Worm (Caenorhabditis elegans) whole organism, late embryonic: ENCODE measurements around the gene nep-22.

Experiments
- C38D4.7 ChIP-seq: fragments of 200-800 bp; sonication (Bioruptor generic); optimal IDR thresholded peaks from 2 replicates; lab custom pipeline; 2018; ENCODE audit warnings: mild to moderate bottlenecking, missing genetic modification characterization, moderate library complexity, missing compliant biosample characterization
- F13H6.1 ChIP-seq: sonication (generic microtip); optimal IDR thresholded peaks from 2 replicates; lab custom pipeline; 2016; ENCODE audit warnings: missing genetic modification characterization, missing compliant biosample characterization
- K02D7.2 ChIP-seq: sonication (generic microtip); optimal IDR thresholded peaks from 2 replicates; lab custom pipeline; 2017; ENCODE audit warnings: mild to moderate bottlenecking, missing genetic modification characterization, missing compliant biosample characterization
- ceh-14 ChIP-seq: sonication (generic microtip); optimal IDR thresholded peaks from 2 replicates; lab custom pipeline; 2016; ENCODE audit warnings: missing genotype, missing genetic modification characterization, missing compliant biosample characterization
- ceh-19 ChIP-seq: fragments of 200-800 bp; sonication (Bioruptor generic); optimal IDR thresholded peaks from 2 replicates; lab custom pipeline; 2018; ENCODE audit warnings: mild to moderate bottlenecking, missing genetic modification characterization, missing compliant biosample characterization
- ceh-30 ChIP-seq: fragments of 150-350 bp; optimal IDR thresholded peaks from 2 replicates; lab custom pipeline; 2014; ENCODE audit warnings: missing biosample characterization, missing genetic modification characterization
- dmd-4 ChIP-seq: sonication (generic microtip); optimal IDR thresholded peaks from 2 replicates; lab custom pipeline; 2016; ENCODE audit warnings: borderline replicate concordance, missing genetic modification characterization, missing compliant biosample characterization
- dve-1 ChIP-seq: sonication (generic microtip); optimal IDR thresholded peaks from 2 replicates; lab custom pipeline; 2017; ENCODE audit warnings: antibody characterized with exemption, mild to moderate bottlenecking, missing genetic modification characterization, missing compliant biosample characterization
- elt-2 ChIP-seq: sonication (generic microtip); optimal IDR thresholded peaks from 2 replicates; lab custom pipeline; 2016; ENCODE audit warnings: missing genetic modification reagents, missing genetic modification characterization, missing compliant biosample characterization
- fkh-10 ChIP-seq: fragments of 150-350 bp; optimal IDR thresholded peaks from 2 replicates; lab custom pipeline; 2014; ENCODE audit warnings: missing biosample characterization, missing genetic modification reagents, missing genetic modification characterization
- pag-3 ChIP-seq: sonication (generic microtip); optimal IDR thresholded peaks from 2 replicates; lab custom pipeline; 2016; ENCODE audit warnings: missing compliant biosample characterization, missing genetic modification characterization, borderline replicate concordance
- unc-42 ChIP-seq: sonication (generic microtip); optimal IDR thresholded peaks from 2 replicates; lab custom pipeline; 2016; ENCODE audit warnings: missing genotype, missing genetic modification characterization, missing compliant biosample characterization
- unc-55 ChIP-seq: sonication (generic microtip); optimal IDR thresholded peaks from 2 replicates; lab custom pipeline; 2017; ENCODE audit warnings: missing biosample characterization, missing genetic modification reagents, missing genetic modification characterization
- ztf-16 ChIP-seq: sonication (generic microtip); optimal IDR thresholded peaks from 2 replicates; lab custom pipeline; 2017; ENCODE audit warnings: missing genetic modification characterization, missing compliant biosample characterization

The nep-22 gene

ce11 chrX:9081212-9081611 is 46.9 kb downstream of the nep-22 start:
- TF ChIP-seq ztf-16 (tag; lab: Kevin White, UChicago), result no peak
- TF ChIP-seq dve-1, result no peak
- no peak for TF ChIP-seq unc-42 (tag; lab: Kevin White, UChicago)
- TF ChIP-seq ceh-19 (GFP tag; lab: Kevin White, UChicago), result no peak
- TF ChIP-seq ceh-14, result no peak
- no peak for TF ChIP-seq F13H6.1 (tag; lab: Kevin White, UChicago)
- no peak for TF ChIP-seq K02D7.2 (tag; lab: Kevin White, UChicago)
- TF ChIP-seq fkh-10 (GFP tag; lab: Kevin White, UChicago), result no peak
- TF ChIP-seq pag-3 (tag; lab: Kevin White, UChicago), result no peak

DNA sequence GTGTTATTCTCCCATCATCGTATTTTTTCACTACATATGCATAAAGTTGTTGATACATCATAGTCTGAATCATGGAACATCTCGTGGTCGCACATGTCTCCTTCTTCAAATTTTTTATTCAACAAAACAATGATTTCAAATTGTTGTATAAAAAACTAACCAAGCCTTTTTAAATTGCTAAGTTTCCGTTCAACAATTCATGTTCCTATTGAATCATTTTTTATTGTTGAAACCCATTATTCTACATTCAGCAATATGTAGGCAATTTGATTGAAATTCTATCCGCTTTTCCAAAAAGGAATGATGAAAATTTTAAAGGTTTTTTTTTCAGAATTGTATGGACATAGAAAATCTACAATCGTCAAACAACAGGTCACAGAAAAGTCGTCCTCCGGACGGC is 48.3 kb downstream of the nep-22 start, which contains the start of gene ajm-1:
TSS of gene ajm-1 (plus strand) at position 301 of the 400 bp plus-strand sequence.
- no peak for TF ChIP-seq ceh-30 (tag; lab: Kevin White, UChicago)

DNA sequence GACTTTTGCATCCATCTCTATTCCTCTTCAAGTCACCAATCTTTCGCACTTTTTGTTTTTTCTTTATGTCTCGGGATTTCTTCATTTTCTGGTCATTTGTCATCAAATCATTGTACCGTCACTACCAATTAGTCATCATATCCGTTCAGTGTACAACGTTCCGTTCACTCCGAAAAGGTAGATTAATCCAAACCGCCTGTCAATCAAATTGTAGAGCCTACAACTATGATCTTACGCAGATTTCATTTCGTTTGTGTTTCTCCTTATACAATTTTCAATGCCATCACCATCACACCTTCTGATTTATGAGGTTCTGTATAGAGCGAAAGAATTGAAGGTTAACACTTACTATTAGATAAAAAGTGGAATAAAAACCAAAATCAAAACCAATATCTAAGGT is 51.5 kb downstream of the nep-22 start:
- TF ChIP-seq K02D7.2 (tag; lab: Kevin White, UChicago) (no peak), C38D4.7 (GFP tag; lab: Kevin White, UChicago) (no peak), dmd-4 (tag; lab: Kevin White, UChicago) (no peak), elt-2 (tag; lab: Kevin White, UChicago) (no peak), unc-55 (GFP tag; lab: Kevin White, UChicago) (peak; percentile 72)
